Fruit fly (Drosophila melanogaster) whole organism, prepupa: ENCODE data around the gene elfless.
A peak's percentile ranks its signal among the peaks of the same experiment; 100 is the strongest.

ENCODE experiments used
- Blimp-1 ChIP-seq: fragments of 200-800 bp; sonication (Bioruptor generic); optimal IDR thresholded peaks from 3 replicates; lab custom pipeline; 2017; ENCODE audit warnings: missing biosample characterization, missing genetic modification characterization, mild to moderate bottlenecking, moderate library complexity, missing genetic modification reagents
- CG10669 ChIP-seq: fragments of 200-800 bp; sonication (Bioruptor generic); optimal IDR thresholded peaks from 3 replicates; lab custom pipeline; 2018; ENCODE audit warnings: missing biosample characterization, mild to moderate bottlenecking, missing genetic modification characterization, moderate library complexity
- CG11294 ChIP-seq: fragments of 200-800 bp; sonication (Bioruptor generic); IDR thresholded peaks from 2 replicates; pipeline ENCODE4 v1.3.6; 2022; ENCODE audit warnings: missing biosample characterization, missing genetic modification characterization
- CG11762 ChIP-seq: fragments of 200-800 bp; sonication (Bioruptor generic); optimal IDR thresholded peaks from 3 replicates; lab custom pipeline; 2016; ENCODE audit warnings: missing biosample characterization, missing genetic modification characterization; ENCODE audit not compliant: insufficient read depth
- CG15336 ChIP-seq: fragments of 200-800 bp; sonication (Bioruptor generic); IDR thresholded peaks from 2 replicates; pipeline ENCODE4 v1.3.6; 2022; ENCODE audit warnings: missing biosample characterization, missing genetic modification characterization
- CG34406 ChIP-seq: fragments of 200-800 bp; sonication (Bioruptor generic); optimal IDR thresholded peaks from 3 replicates; lab custom pipeline; 2016; ENCODE audit warnings: missing biosample characterization, missing genetic modification characterization
- CG3919 ChIP-seq: fragments of 200-800 bp; sonication (Bioruptor generic); optimal IDR thresholded peaks from 3 replicates; lab custom pipeline; 2016; ENCODE audit warnings: missing biosample characterization, missing genetic modification characterization
- CG4318 ChIP-seq: fragments of 200-800 bp; sonication (Bioruptor generic); optimal IDR thresholded peaks from 3 replicates; lab custom pipeline; 2017; ENCODE audit warnings: missing biosample characterization, mild to moderate bottlenecking, missing genetic modification characterization
- CG6163 ChIP-seq: fragments of 200-800 bp; sonication (Bioruptor generic); IDR thresholded peaks from 3 replicates; pipeline ENCODE4 v1.3.6; 2022; ENCODE audit warnings: missing biosample characterization, missing genetic modification characterization
- CG6854 ChIP-seq: fragments of 200-800 bp; sonication (Bioruptor generic); optimal IDR thresholded peaks from 2 replicates; lab custom pipeline; 2017; ENCODE audit warnings: missing biosample characterization, mild to moderate bottlenecking, missing genetic modification characterization
- CG7368 ChIP-seq: fragments of 200-800 bp; sonication (Bioruptor generic); optimal IDR thresholded peaks from 3 replicates; lab custom pipeline; 2016; ENCODE audit warnings: missing biosample characterization, missing genetic modification characterization
- CG8119 ChIP-seq: fragments of 200-800 bp; sonication (Bioruptor generic); IDR thresholded peaks from 3 replicates; pipeline ENCODE4 v1.3.6; 2022; ENCODE audit warnings: missing biosample characterization, missing genetic modification characterization
- Eip75B ChIP-seq: fragments of 200-800 bp; sonication (Bioruptor generic); optimal IDR thresholded peaks from 3 replicates; lab custom pipeline; 2016; ENCODE audit warnings: missing biosample characterization, missing genetic modification characterization
- Eip78C ChIP-seq: fragments of 200-800 bp; sonication (Bioruptor generic); peaks from one replicate; lab custom pipeline; 2016; ENCODE audit warnings: missing biosample characterization, missing genetic modification characterization
- Ets21C ChIP-seq: fragments of 200-800 bp; sonication (Bioruptor generic); optimal IDR thresholded peaks from 3 replicates; lab custom pipeline; 2016; ENCODE audit warnings: missing biosample characterization, missing genetic modification characterization
- Gug ChIP-seq: fragments of 200-800 bp; sonication (Bioruptor generic); IDR thresholded peaks from 2 replicates; pipeline ENCODE4 v1.3.6; 2022; ENCODE audit warnings: missing biosample characterization, missing genetic modification characterization
- Hr39 ChIP-seq: fragments of 200-800 bp; sonication (Bioruptor generic); optimal IDR thresholded peaks from 2 replicates; lab custom pipeline; 2016; ENCODE audit warnings: missing biosample characterization, missing genetic modification characterization
- Hr4 ChIP-seq: fragments of 200-800 bp; sonication (Bioruptor generic); optimal IDR thresholded peaks from 3 replicates; lab custom pipeline; 2016; ENCODE audit warnings: missing biosample characterization, missing genetic modification characterization
- Lpt ChIP-seq: fragments of 200-800 bp; sonication (Bioruptor generic); optimal IDR thresholded peaks from 3 replicates; lab custom pipeline; 2016; ENCODE audit warnings: missing biosample characterization, missing genetic modification characterization
- Met ChIP-seq: fragments of 200-800 bp; sonication (Bioruptor generic); optimal IDR thresholded peaks from 3 replicates; lab custom pipeline; 2016; ENCODE audit warnings: missing biosample characterization, missing genetic modification characterization
- OdsH ChIP-seq: fragments of 200-800 bp; sonication (Bioruptor generic); optimal IDR thresholded peaks from 3 replicates; lab custom pipeline; 2016; ENCODE audit warnings: missing biosample characterization, missing genetic modification characterization
- Smox ChIP-seq: fragments of 200-800 bp; sonication (Bioruptor generic); optimal IDR thresholded peaks from 3 replicates; lab custom pipeline; 2016; ENCODE audit warnings: missing biosample characterization, missing genetic modification characterization
- Sox102F ChIP-seq: fragments of 200-800 bp; sonication (Bioruptor generic); optimal IDR thresholded peaks from 2 replicates; lab custom pipeline; 2016; ENCODE audit warnings: missing biosample characterization, mild to moderate bottlenecking, missing genetic modification characterization
- Sox14 ChIP-seq: fragments of 200-800 bp; sonication (Bioruptor generic); optimal IDR thresholded peaks from 3 replicates; lab custom pipeline; 2016; ENCODE audit warnings: missing biosample characterization, missing genetic modification characterization
- cyc ChIP-seq: fragments of 200-800 bp; sonication (Bioruptor generic); optimal IDR thresholded peaks from 3 replicates; lab custom pipeline; 2016; ENCODE audit warnings: missing biosample characterization, missing genetic modification characterization
- dac ChIP-seq: fragments of 200-800 bp; sonication (Bioruptor generic); optimal IDR thresholded peaks from 2 replicates; lab custom pipeline; 2017; ENCODE audit warnings: missing biosample characterization, mild to moderate bottlenecking, missing genetic modification characterization
- dsx ChIP-seq: fragments of 200-800 bp; optimal IDR thresholded peaks from 3 replicates; lab custom pipeline; 2019; ENCODE audit warnings: missing biosample characterization, mild to moderate bottlenecking, missing genetic modification characterization, moderate library complexity; ENCODE audit not compliant: poor library complexity, severe bottlenecking
- eg ChIP-seq: fragments of 200-800 bp; sonication (Bioruptor generic); IDR thresholded peaks from 3 replicates; pipeline ENCODE4 v1.3.6; 2022; ENCODE audit warnings: missing biosample characterization, missing genetic modification characterization
- fd59A ChIP-seq: fragments of 200-800 bp; sonication (Bioruptor generic); optimal IDR thresholded peaks from 2 replicates; lab custom pipeline; 2017; ENCODE audit warnings: missing biosample characterization, mild to moderate bottlenecking, missing genetic modification characterization, missing genetic modification reagents
- fkh ChIP-seq: fragments of 200-800 bp; sonication (Bioruptor generic); optimal IDR thresholded peaks from 3 replicates; lab custom pipeline; 2017; ENCODE audit warnings: missing biosample characterization, mild to moderate bottlenecking, missing genetic modification characterization, moderate library complexity
- net ChIP-seq: fragments of 200-800 bp; sonication (Bioruptor generic); optimal IDR thresholded peaks from 3 replicates; lab custom pipeline; 2016; ENCODE audit warnings: missing biosample characterization, missing genetic modification characterization
- pdm3 ChIP-seq: fragments of 200-800 bp; sonication (Bioruptor generic); optimal IDR thresholded peaks from 3 replicates; lab custom pipeline; 2016; ENCODE audit warnings: missing biosample characterization, missing genetic modification characterization
- salr ChIP-seq, 2 experiments: fragments of 200-800 bp; sonication (Bioruptor generic); optimal IDR thresholded peaks; 3 replicates each; lab custom pipeline; 2016 to 2018; ENCODE audit warnings: missing biosample characterization in 2 of 2, missing genetic modification characterization in 2 of 2, mild to moderate bottlenecking in 1 of 2
- topi ChIP-seq: fragments of 200-800 bp; sonication (Bioruptor generic); optimal IDR thresholded peaks from 3 replicates; lab custom pipeline; 2016; ENCODE audit warnings: missing biosample characterization, missing genetic modification characterization
- vri ChIP-seq: fragments of 200-800 bp; sonication (Bioruptor generic); optimal IDR thresholded peaks from 3 replicates; lab custom pipeline; 2016; ENCODE audit warnings: missing biosample characterization, mild to moderate bottlenecking, missing genetic modification characterization

The elfless gene

dm6 chr2L:18003028-18003836 lies 8.0 kb downstream of the elfless start (continued):
- TF ChIP-seq Sox102F (GFP tag; lab: Kevin White, UChicago) (peak; percentile 60), Met (GFP tag; lab: Kevin White, UChicago) (peak; percentile 56), cyc (GFP tag; lab: Kevin White, UChicago) (peak; percentile 58), Sox14 (GFP tag; lab: Kevin White, UChicago) (peak; percentile 67), CG15336 (GFP tag; lab: Robert Waterston, UW) (peak; percentile 95), CG6854 (GFP tag; lab: Kevin White, UChicago) (peak; percentile 70), OdsH (peak; percentile 70), CG34406 (GFP tag; lab: Kevin White, UChicago) (peak; percentile 52), Eip78C (GFP tag; lab: Kevin White, UChicago) (peak; percentile 87), dsx (peak; percentile 66), Smox (peak; percentile 61), Eip75B (GFP tag; lab: Kevin White, UChicago) (peak; percentile 51), CG10669 (GFP tag; lab: Kevin White, UChicago) (peak; percentile 49), CG8119 (GFP tag; lab: Robert Waterston, UW) (peak; percentile 93), pdm3 (GFP tag; lab: Kevin White, UChicago) (peak; percentile 58), salr (GFP tag; optimal IDR thresholded peaks at IDR 0.05; lab: Kevin White, UChicago) (peak in 1 of 2 experiments; percentile 76)

- TF ChIP-seq salr (GFP tag; optimal IDR thresholded peaks at IDR 0.05; lab: Kevin White, UChicago): no peak
- TF ChIP-seq cyc (GFP tag; lab: Kevin White, UChicago): no peak
- TF ChIP-seq CG6163 (GFP tag; lab: Robert Waterston, UW): 0 out of 3 replicates have a peak, but pooled peaks have one; percentile 30
- no peak for TF ChIP-seq dac (GFP tag; lab: Kevin White, UChicago)
- no peak for TF ChIP-seq Ets21C (GFP tag; lab: Kevin White, UChicago)
- TF ChIP-seq, all 60 proteins: peak for 1
Observed at dm6 chr2L:18002149-18002548, 9.1 kb downstream of the elfless start.

- no peak for TF ChIP-seq CG11294
- TF ChIP-seq Gug (GFP tag; lab: Robert Waterston, UW): 0 out of 2 replicates have a peak, but pooled peaks have one; percentile 12
- no peak for TF ChIP-seq Eip78C (GFP tag; lab: Kevin White, UChicago)
- TF ChIP-seq, all 60 proteins: peak for 1
Observed at dm6 chr2L:17990771-17991170, 20.5 kb downstream of the elfless start.

dm6 chr2L:17990118-17990517 lies 21.2 kb downstream of the elfless start, which contains the start of gene Prosbeta5R2:
TSS of gene Prosbeta5R2 (plus strand) at chr2L:17990418.
- TF ChIP-seq Lpt (GFP tag; lab: Kevin White, UChicago): no peak
- no peak for TF ChIP-seq eg (GFP tag; lab: Robert Waterston, UW)
- no peak for TF ChIP-seq CG3919 (GFP tag; lab: Kevin White, UChicago)
- TF ChIP-seq dac (GFP tag; lab: Kevin White, UChicago): no peak
- no peak for TF ChIP-seq Ets21C (GFP tag; lab: Kevin White, UChicago)
- no peak for TF ChIP-seq topi
- no peak for TF ChIP-seq vri (GFP tag; lab: Kevin White, UChicago)
- TF ChIP-seq fd59A (GFP tag; lab: Kevin White, UChicago): no peak
- no peak for TF ChIP-seq Hr4
- no peak for TF ChIP-seq CG4318
- no peak for TF ChIP-seq fkh (GFP tag; lab: Kevin White, UChicago)
- TF ChIP-seq OdsH: no peak
- TF ChIP-seq salr (GFP tag; optimal IDR thresholded peaks at IDR 0.05; lab: Kevin White, UChicago): no peak
- no peak for TF ChIP-seq Eip75B (GFP tag; lab: Kevin White, UChicago)

dm6 chr2L:17988955-17989354 lies 22.3 kb downstream of the elfless start:
- TF ChIP-seq CG11762 (GFP tag; lab: Kevin White, UChicago): no peak
- TF ChIP-seq pdm3 (GFP tag; lab: Kevin White, UChicago): no peak
- TF ChIP-seq Eip78C (GFP tag; lab: Kevin White, UChicago): no peak
- no peak for TF ChIP-seq Hr39 (GFP tag; lab: Kevin White, UChicago)
- no peak for TF ChIP-seq CG4318
- TF ChIP-seq Gug (GFP tag; lab: Robert Waterston, UW): no peak
- TF ChIP-seq fd59A (GFP tag; lab: Kevin White, UChicago): no peak
- no peak for TF ChIP-seq Blimp-1
- TF ChIP-seq net (GFP tag; lab: Kevin White, UChicago): no peak
- TF ChIP-seq CG7368: no peak
- no peak for TF ChIP-seq dac (GFP tag; lab: Kevin White, UChicago)
